Fruit fly (Drosophila melanogaster) whole organism, embryonic: ENCODE data around the gene Drsl5.

Experiments used
- Atf3 ChIP-seq: fragments of 200-800 bp; sonication (Bioruptor generic); optimal IDR thresholded peaks from 3 replicates; lab custom pipeline; 2016; ENCODE audit warnings: missing biosample characterization, missing genetic modification characterization
- Awh ChIP-seq: fragments of 200-800 bp; sonication (Bioruptor generic); IDR thresholded peaks from 2 replicates; pipeline ENCODE4, ENCODE4 v1.3.6; 2022; ENCODE audit warnings: missing biosample characterization, missing genetic modification characterization
- CG10431 ChIP-seq: fragments of 200-800 bp; sonication (Bioruptor generic); optimal IDR thresholded peaks from 3 replicates; lab custom pipeline; 2018; ENCODE audit warnings: missing biosample characterization, mild to moderate bottlenecking, missing genetic modification characterization
- CG10959 ChIP-seq: fragments of 200-800 bp; sonication (Bioruptor generic); IDR thresholded peaks from 2 replicates; pipeline ENCODE4 v1.3.6; 2022; ENCODE audit warnings: missing biosample characterization, missing genetic modification characterization
- CG11093 ChIP-seq: fragments of 200-800 bp; sonication (Bioruptor generic); IDR thresholded peaks from 3 replicates; pipeline ENCODE4 v1.3.6; 2022; ENCODE audit warnings: missing biosample characterization, missing genetic modification characterization
- CG11398 ChIP-seq: fragments of 200-800 bp; sonication (Bioruptor generic); optimal IDR thresholded peaks from 2 replicates; lab custom pipeline; 2016; ENCODE audit warnings: missing biosample characterization, missing genetic modification characterization
- CG11456 ChIP-seq: fragments of 200-800 bp; sonication (Bioruptor generic); IDR thresholded peaks from 3 replicates; pipeline ENCODE4 v1.3.6; 2022; ENCODE audit warnings: missing biosample characterization, missing genetic modification characterization
- CG13296 ChIP-seq: fragments of 200-800 bp; sonication (Bioruptor generic); optimal IDR thresholded peaks from 3 replicates; lab custom pipeline; 2018; ENCODE audit warnings: missing biosample characterization, mild to moderate bottlenecking, missing genetic modification characterization
- CG14710 ChIP-seq: fragments of 200-800 bp; sonication (Bioruptor generic); optimal IDR thresholded peaks from 3 replicates; lab custom pipeline; 2019; ENCODE audit warnings: missing biosample characterization, mild to moderate bottlenecking, missing genetic modification characterization, moderate library complexity
- CG15011 ChIP-seq: fragments of 200-800 bp; sonication (Bioruptor generic); optimal IDR thresholded peaks from 3 replicates; lab custom pipeline; 2018; ENCODE audit warnings: missing biosample characterization, mild to moderate bottlenecking, missing genetic modification characterization
- CG1529 ChIP-seq: fragments of 200-800 bp; sonication (Bioruptor generic); optimal IDR thresholded peaks from 3 replicates; lab custom pipeline; 2018; ENCODE audit warnings: missing biosample characterization, missing genetic modification characterization
- CG15479 ChIP-seq: fragments of 200-800 bp; sonication (Bioruptor generic); optimal IDR thresholded peaks from 3 replicates; lab custom pipeline; 2019; ENCODE audit warnings: missing biosample characterization, mild to moderate bottlenecking, missing genetic modification characterization, moderate library complexity
- CG16863 ChIP-seq: fragments of 200-800 bp; sonication (Bioruptor generic); optimal IDR thresholded peaks from 3 replicates; lab custom pipeline; 2016; ENCODE audit warnings: missing biosample characterization, missing genetic modification characterization
- CG31388 ChIP-seq: fragments of 200-800 bp; sonication (Bioruptor generic); optimal IDR thresholded peaks from 2 replicates; lab custom pipeline; 2016; ENCODE audit warnings: missing biosample characterization, missing genetic modification characterization
- CG34422 ChIP-seq: fragments of 200-800 bp; sonication (Bioruptor generic); IDR thresholded peaks from 3 replicates; pipeline ENCODE4 v1.3.6; 2022; ENCODE audit warnings: missing biosample characterization, missing genetic modification characterization
- CG4328 ChIP-seq: fragments of 200-800 bp; sonication (Bioruptor generic); optimal IDR thresholded peaks from 3 replicates; lab custom pipeline; 2017; ENCODE audit warnings: missing biosample characterization, missing genetic modification reagents, missing genetic modification characterization
- CG4854 ChIP-seq: fragments of 200-800 bp; sonication (Bioruptor generic); optimal IDR thresholded peaks from 2 replicates; lab custom pipeline; 2016; ENCODE audit warnings: missing biosample characterization, missing genetic modification characterization, inconsistent platforms
- CG5245 ChIP-seq: fragments of 200-800 bp; sonication (Bioruptor generic); optimal IDR thresholded peaks from 3 replicates; lab custom pipeline; 2016; ENCODE audit warnings: missing biosample characterization, missing genetic modification characterization
- CG7987 ChIP-seq: fragments of 200-800 bp; sonication (Bioruptor generic); optimal IDR thresholded peaks from 2 replicates; lab custom pipeline; 2018; ENCODE audit warnings: missing biosample characterization, mild to moderate bottlenecking, missing genetic modification characterization, moderate library complexity
- CG8359 ChIP-seq: fragments of 200-800 bp; sonication (Bioruptor generic); optimal IDR thresholded peaks from 2 replicates; lab custom pipeline; 2017; ENCODE audit warnings: missing biosample characterization, mild to moderate bottlenecking, missing genetic modification characterization, borderline replicate concordance
- E2f1 ChIP-seq: fragments of 200-800 bp; sonication (Bioruptor generic); IDR thresholded peaks from 2 replicates; pipeline ENCODE4 v1.3.6; 2022; ENCODE audit warnings: missing biosample characterization, missing genetic modification characterization
- Jarid2 ChIP-seq: fragments of 200-800 bp; sonication (Bioruptor generic); optimal IDR thresholded peaks from 3 replicates; lab custom pipeline; 2017; ENCODE audit warnings: mild to moderate bottlenecking, missing biosample characterization, missing genetic modification reagents, missing genetic modification characterization
- Rfx ChIP-seq: fragments of 200-800 bp; sonication (Bioruptor generic); IDR thresholded peaks from 2 replicates; pipeline ENCODE4 v1.3.6; 2022; ENCODE audit warnings: missing biosample characterization, missing genetic modification characterization
- Side ChIP-seq: fragments of 200-800 bp; sonication (Bioruptor generic); optimal IDR thresholded peaks from 2 replicates; lab custom pipeline; 2016; ENCODE audit warnings: missing biosample characterization, missing genetic modification characterization
- Ssrp ChIP-seq: fragments of 200-800 bp; sonication (Bioruptor generic); optimal IDR thresholded peaks from 2 replicates; lab custom pipeline; 2018; ENCODE audit warnings: missing biosample characterization, mild to moderate bottlenecking, missing genetic modification characterization, moderate library complexity
- bowl ChIP-seq: fragments of 200-800 bp; sonication (Bioruptor generic); IDR thresholded peaks from 2 replicates; pipeline ENCODE4 v1.3.6; 2022; ENCODE audit warnings: missing biosample characterization, missing genetic modification characterization
- cato ChIP-seq: fragments of 200-800 bp; sonication (Bioruptor generic); optimal IDR thresholded peaks from 2 replicates; lab custom pipeline; 2016; ENCODE audit warnings: missing biosample characterization, missing genetic modification characterization, borderline replicate concordance
- chif ChIP-seq, 2 experiments: fragments of 200-800 bp; sonication (Bioruptor generic); optimal IDR thresholded peaks; 3 replicates each; lab custom pipeline; 2016; ENCODE audit warnings: missing biosample characterization in 2 of 2, missing genetic modification characterization in 2 of 2
- exex ChIP-seq: fragments of 200-800 bp; sonication (Bioruptor generic); optimal IDR thresholded peaks from 4 replicates; lab custom pipeline; 2018; ENCODE audit warnings: missing biosample characterization, mild to moderate bottlenecking, missing genetic modification characterization, moderate library complexity
- gsb-n ChIP-seq: fragments of 200-800 bp; sonication (Bioruptor generic); optimal IDR thresholded peaks from 3 replicates; lab custom pipeline; 2018; ENCODE audit warnings: missing biosample characterization, mild to moderate bottlenecking, missing genetic modification characterization
- hth ChIP-seq: fragments of >200 bp; optimal IDR thresholded peaks from 2 replicates; lab custom pipeline; 2017; ENCODE audit warnings: inconsistent platforms
- inv ChIP-seq: fragments of 200-800 bp; sonication (Bioruptor generic); IDR thresholded peaks from 2 replicates; pipeline ENCODE4 v1.3.6; 2022; ENCODE audit warnings: missing biosample characterization, missing genetic modification characterization; ENCODE audit not compliant: partially characterized antibody
- jumu ChIP-seq: fragments of 200-800 bp; sonication (Bioruptor generic); optimal IDR thresholded peaks from 3 replicates; lab custom pipeline; 2016; ENCODE audit warnings: missing biosample characterization, missing genetic modification characterization
- lab ChIP-seq: fragments of 200-800 bp; sonication (Bioruptor generic); optimal IDR thresholded peaks from 3 replicates; lab custom pipeline; 2017; ENCODE audit warnings: missing biosample characterization, missing genetic modification characterization, mild to moderate bottlenecking, moderate library complexity, missing genetic modification reagents
- nerfin-1 ChIP-seq: fragments of 200-800 bp; sonication (Bioruptor generic); optimal IDR thresholded peaks from 3 replicates; lab custom pipeline; 2019; ENCODE audit warnings: missing biosample characterization, mild to moderate bottlenecking, missing genetic modification characterization, moderate library complexity
- otp ChIP-seq: fragments of 200-800 bp; sonication (Bioruptor generic); IDR thresholded peaks from 3 replicates; pipeline ENCODE4, ENCODE4 v1.3.6; 2022; ENCODE audit warnings: missing biosample characterization, missing genetic modification characterization
- pan ChIP-seq, 4 experiments: fragments of >200 bp in 3 of 4; fragments of 200-800 bp in 1 of 4; sonication (Bioruptor generic) in 1 of 4; optimal IDR thresholded peaks in 3 of 4; IDR thresholded peaks in 1 of 4; 2 replicates each; pipeline versions ENCODE4 v1.3.6 to Lab custom; 2017 to 2022; ENCODE audit warnings: missing biosample characterization in 2 of 4, missing genetic modification characterization in 2 of 4, mixed read lengths in 1 of 4
- shn ChIP-seq: fragments of 200-800 bp; sonication (Bioruptor generic); optimal IDR thresholded peaks from 3 replicates; lab custom pipeline; 2016; ENCODE audit warnings: missing biosample characterization, missing genetic modification characterization
- zen2 ChIP-seq: fragments of 200-800 bp; sonication (Bioruptor generic); IDR thresholded peaks from 3 replicates; pipeline ENCODE4 v1.3.6; 2022; ENCODE audit warnings: missing biosample characterization, missing genetic modification characterization; ENCODE audit not compliant: partially characterized antibody
- zfh2 ChIP-seq: fragments of 200-800 bp; sonication (Bioruptor generic); optimal IDR thresholded peaks from 2 replicates; lab custom pipeline; 2016; ENCODE audit warnings: missing biosample characterization, missing genetic modification characterization

Gene Drsl5

dm6 chr3L:3325925-3326903, 9.6 kb downstream of the Drsl5 start, which contains the start of gene Gtpx (continued):
- TF ChIP-seq pan (optimal IDR thresholded peaks at IDR 0.05; lab: Kevin White, UChicago) (no peak), pan (GFP tag; optimal IDR thresholded peaks at IDR 0.05 in 1 of 2, IDR thresholded peaks at IDR 0.05 in 1 of 2) (no peak), CG15011 (GFP tag; lab: Kevin White, UChicago) (no peak), otp (no peak), Rfx (GFP tag; lab: Robert Waterston, UW) (peak; percentile 37; the same call in 1 of the 2 replicates), inv (no peak), exex (tag; lab: Kevin White, UChicago) (no peak), CG7987 (no peak), CG11093 (GFP tag; lab: Robert Waterston, UW) (no peak), CG14710 (peak; percentile 65), CG5245 (GFP tag; lab: Kevin White, UChicago) (no peak), CG4854 (GFP tag; lab: Kevin White, UChicago) (no peak), CG16863 (GFP tag; lab: Kevin White, UChicago) (no peak), CG15479 (GFP tag; lab: Kevin White, UChicago) (no peak), nerfin-1 (tag; lab: Kevin White, UChicago) (peak; percentile 9), Atf3 (GFP tag; lab: Kevin White, UChicago) (peak; percentile 12), E2f1 (GFP tag; lab: Robert Waterston, UW) (no peak), zfh2 (GFP tag; lab: Kevin White, UChicago) (peak; percentile 60), CG13296 (GFP tag; lab: Kevin White, UChicago) (no peak), CG10959 (no peak), hth (lab: Kevin White, UChicago) (no peak), zen2 (GFP tag; lab: Robert Waterston, UW) (no peak), CG4328 (GFP tag; lab: Kevin White, UChicago) (peak; percentile 18), CG8359 (GFP tag; lab: Kevin White, UChicago) (no peak), Jarid2 (GFP tag; lab: Kevin White, UChicago) (no peak), CG34422 (GFP tag; lab: Robert Waterston, UW) (0 out of 3 replicates have a peak, but pooled peaks have one; percentile 20), jumu (peak; percentile 25)

DNA sequence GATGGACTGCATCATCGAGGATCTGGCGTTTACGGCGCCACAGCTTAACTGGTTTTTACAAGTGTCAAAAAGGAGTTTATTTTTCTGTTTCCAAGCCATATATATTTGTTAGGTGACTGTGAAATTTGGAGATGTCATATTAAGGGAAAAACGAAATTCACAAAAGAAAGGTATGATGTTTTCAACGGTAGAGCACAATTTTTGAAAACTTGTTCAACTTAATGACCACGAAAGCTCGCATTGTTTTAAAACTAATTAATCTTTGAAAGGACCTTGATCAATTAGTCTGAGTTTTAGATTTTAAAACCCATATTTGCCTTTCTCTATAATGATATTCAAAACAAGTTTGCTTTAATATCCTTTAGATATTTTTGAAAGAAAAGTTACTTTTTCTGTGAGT, 12.2 kb downstream of the Drsl5 start, which contains the start of gene Strip:
Strip (minus strand) TSS at position 101 of the 400 bp plus-strand sequence.
- TF ChIP-seq bowl (no peak), gsb-n (tag; lab: Kevin White, UChicago) (no peak)
- TF ChIP-seq, all 482 proteins: peak for 0

DNA sequence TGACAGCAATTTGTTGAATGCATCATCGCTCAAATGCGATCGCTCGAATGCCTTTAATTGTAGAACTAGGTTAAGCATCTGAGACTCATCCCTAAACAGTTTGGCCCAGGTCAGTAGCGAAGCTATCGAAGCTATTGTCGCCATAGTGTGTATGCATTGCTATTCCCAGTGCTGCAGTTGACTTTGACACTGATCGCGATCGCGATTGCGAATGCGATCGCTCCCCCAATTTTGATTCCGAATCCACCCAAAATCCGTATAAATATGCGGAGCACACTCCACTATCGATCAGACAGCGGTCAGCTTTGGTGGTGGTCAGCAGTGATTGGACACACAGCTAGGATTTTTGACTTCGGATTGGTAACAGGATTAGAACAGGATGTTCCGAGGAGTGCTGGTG, 13.2 kb downstream of the Drsl5 start, which contains the start of gene CG14961:
CG14961 (plus strand) TSS at position 301 of the 400 bp plus-strand sequence.
- TF ChIP-seq CG11456 (no peak), CG4854 (GFP tag; lab: Kevin White, UChicago) (no peak), CG1529 (GFP tag; lab: Kevin White, UChicago) (no peak), CG11398 (no peak), Awh (GFP tag; lab: Robert Waterston, UW) (no peak), Ssrp (tag; lab: Kevin White, UChicago) (no peak), CG10431 (no peak), CG31388 (GFP tag; lab: Kevin White, UChicago) (no peak), lab (GFP tag; lab: Kevin White, UChicago) (no peak), shn (GFP tag; lab: Kevin White, UChicago) (no peak), Side (no peak), cato (no peak), chif (GFP tag; optimal IDR thresholded peaks at IDR 0.05; lab: Kevin White, UChicago) (no peak)
- TF ChIP-seq, all 482 proteins: peak for 0
